Fruit fly (Drosophila melanogaster): ENCODE measurements around the gene CG14182.

The CG14182 gene

DNA sequence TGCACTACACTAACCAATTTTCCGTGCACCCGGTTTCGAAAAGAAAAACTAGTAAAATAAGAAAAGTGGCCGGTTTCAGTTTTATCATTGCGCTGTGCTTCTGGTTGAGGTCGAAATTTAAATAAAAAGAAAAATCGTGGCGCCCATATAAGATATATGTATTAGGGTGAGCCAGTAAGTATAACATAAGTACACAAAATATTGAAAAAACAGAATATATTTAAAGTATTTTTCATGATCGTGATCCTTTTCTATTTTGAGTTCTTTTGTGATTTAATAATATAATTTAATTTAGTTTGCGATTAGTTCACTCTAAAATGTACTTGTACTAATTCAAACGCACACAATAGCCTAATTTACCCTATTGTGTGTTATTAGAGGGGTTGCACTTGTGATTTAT, 9.3 kb upstream of the CG14182 start, which contains the start of gene Csas:
TSS of gene Csas (minus strand) at position 101 of the 400 bp plus-strand sequence.
- no peak for TF ChIP-seq CG8478 (optimal IDR thresholded peaks at IDR 0.05)
- no peak for TF ChIP-seq CTCF (optimal IDR thresholded peaks at IDR 0.05)

DNA sequence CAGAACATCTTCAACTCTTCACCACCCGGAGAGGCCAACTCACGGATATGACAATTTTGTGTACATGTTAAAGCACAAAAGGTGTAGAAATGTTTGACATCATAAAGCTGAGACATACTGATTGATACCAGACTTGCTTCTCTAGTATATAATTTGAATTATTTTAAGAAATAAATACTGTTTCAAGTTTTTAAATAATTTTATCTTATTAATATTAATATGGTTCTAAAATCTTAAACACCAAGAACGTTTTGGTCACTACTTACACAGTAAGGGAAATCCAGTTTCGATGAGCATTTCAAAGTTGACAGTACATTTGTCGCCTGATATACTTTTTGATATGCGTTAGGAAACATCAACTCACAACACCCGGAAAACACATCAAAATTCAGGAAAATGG, 6.2 kb upstream of the CG14182 start, which contains the start of the genes hale and schuy:
TSS of gene hale (minus strand) at position 101 of the 400 bp plus-strand sequence.
TSS of gene schuy (plus strand) at position 326 of the 400 bp plus-strand sequence.
- TF ChIP-seq CG8478 (optimal IDR thresholded peaks at IDR 0.05), result no peak

DNA sequence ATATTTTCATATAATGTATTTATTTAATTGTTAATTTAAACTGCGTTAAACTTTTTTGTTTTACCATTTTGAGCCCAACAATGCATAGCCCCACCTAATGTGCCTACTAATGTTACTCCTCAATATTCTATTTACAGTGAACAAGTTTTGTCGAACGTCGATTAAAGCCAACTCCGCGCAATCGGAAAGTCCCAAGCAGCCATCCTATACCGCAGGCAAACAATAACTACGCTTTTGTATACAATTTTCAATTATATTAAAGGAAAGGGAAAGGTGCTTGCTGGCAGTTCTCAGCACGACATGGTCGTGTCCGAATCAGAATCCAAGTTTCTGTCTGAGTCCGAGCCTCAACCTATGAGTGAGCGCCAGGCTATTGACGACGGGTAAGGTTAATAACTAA, 1.8 kb upstream of the CG14182 start, which contains the start of gene CG17732:
TSS of gene CG17732 (plus strand) at position 301 of the 400 bp plus-strand sequence.
- TF ChIP-seq CG8478 (optimal IDR thresholded peaks at IDR 0.05) (no peak), CTCF (optimal IDR thresholded peaks at IDR 0.05) (no peak)

DNA sequence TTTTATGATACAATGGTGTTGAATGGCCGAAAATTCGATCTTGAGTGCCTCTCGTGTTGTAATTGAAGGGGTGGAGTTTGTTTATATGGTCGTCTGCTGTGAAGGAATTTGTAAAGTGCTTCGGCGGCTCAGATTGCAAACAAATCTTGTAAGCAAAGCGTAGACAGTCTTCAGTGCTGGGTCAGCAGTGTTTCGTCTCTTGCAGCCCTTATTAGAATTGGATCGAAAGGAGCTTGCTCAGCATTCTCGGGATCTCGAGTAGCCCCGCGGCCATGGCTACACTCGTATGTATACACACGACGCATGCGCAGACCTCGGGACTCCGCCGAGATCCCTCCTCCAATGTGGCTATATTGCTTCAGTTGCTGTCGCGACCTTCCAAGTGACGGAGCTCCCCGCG, 1.5 kb downstream of the CG14182 start:
- no peak for TF ChIP-seq CG8478 (optimal IDR thresholded peaks at IDR 0.05)
- no peak for TF ChIP-seq CTCF (optimal IDR thresholded peaks at IDR 0.05)

DNA sequence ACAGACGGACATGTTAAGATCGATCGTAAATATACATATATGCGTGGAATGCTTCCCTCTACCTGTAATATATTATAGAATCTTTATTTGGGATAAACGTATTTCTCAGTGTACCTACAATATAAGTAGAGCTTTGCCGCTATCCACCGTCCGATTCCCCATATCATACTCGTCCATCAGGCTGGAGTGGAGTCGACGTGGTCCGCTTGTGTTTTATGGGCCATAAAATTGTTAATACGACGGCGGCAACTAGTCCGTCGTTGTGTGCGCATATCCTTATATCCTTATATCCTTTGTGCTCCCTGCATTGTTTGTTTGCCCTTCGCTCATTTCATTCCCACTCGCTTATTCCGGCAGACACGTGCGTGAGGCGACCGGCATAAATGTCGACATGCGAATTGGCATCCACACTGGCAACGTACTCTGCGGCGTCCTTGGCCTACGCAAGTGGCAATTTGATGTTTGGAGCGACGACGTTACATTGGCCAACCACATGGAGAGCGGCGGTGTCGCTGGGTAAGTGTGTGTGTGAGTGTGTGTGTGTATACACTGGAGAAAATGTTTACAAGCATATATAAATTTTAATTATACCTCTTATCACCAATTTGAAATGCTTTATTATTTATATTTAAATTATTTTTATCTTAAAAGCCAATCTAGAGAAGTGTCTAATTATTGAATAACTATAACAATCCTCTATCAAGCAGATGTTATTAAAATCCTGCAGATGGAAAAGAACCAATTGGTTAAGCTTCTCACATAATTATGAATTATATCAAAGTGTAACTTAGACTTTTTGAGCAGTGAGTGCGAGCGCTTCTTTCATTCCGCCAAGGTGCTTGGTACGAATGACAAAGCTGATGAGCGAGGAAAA, 10.7 kb downstream of the CG14182 start:
- no peak for TF ChIP-seq CTCF (optimal IDR thresholded peaks at IDR 0.05)
- no peak for TF ChIP-seq CG8478 (optimal IDR thresholded peaks at IDR 0.05)

DNA sequence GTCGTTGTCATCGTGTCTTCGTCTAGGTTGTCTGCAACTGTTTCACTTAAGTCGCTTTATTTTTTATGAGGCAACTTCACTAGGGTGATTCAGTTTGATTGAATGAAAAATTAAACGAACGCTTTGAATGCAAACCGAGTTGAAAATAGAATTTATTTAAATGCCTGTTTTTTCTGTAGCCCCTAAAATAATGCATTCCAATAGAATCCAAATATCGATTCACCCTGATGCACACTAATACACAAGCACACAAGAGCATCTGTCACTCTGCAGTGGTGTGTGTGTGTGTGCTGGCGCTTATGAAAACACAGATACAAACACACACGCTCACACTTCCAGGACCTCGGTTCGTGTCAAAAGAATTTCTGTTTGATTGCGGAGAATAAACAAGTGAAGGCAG, 17.8 kb downstream of the CG14182 start:
- TF ChIP-seq CTCF (optimal IDR thresholded peaks at IDR 0.05) (no peak), CG8478 (optimal IDR thresholded peaks at IDR 0.05) (no peak)

DNA sequence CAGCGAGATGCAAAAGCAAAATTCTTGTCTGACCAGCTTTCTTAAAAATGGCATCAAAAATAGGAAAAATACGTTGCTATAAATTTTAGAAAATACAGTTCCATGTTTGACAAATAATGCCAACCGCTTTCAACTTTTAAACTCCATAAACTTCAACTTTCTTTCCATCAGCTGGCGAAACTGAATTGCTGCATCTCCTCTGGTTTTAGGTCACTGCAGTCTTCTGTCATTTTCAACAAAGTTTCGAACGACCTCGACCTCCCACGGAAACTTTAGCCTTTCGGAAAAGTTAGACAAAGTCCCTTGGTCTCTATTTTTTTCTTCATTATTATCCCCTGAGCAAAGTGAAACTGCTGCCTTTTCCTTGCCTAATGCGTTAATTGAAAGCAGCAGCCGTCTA, 23.9 kb downstream of the CG14182 start, which contains the start of gene CG42263:
TSS of gene CG42263 (minus strand) at position 101 of the 400 bp plus-strand sequence.
- no peak for TF ChIP-seq CTCF (optimal IDR thresholded peaks at IDR 0.05)
- no peak for TF ChIP-seq CG8478 (optimal IDR thresholded peaks at IDR 0.05)

DNA sequence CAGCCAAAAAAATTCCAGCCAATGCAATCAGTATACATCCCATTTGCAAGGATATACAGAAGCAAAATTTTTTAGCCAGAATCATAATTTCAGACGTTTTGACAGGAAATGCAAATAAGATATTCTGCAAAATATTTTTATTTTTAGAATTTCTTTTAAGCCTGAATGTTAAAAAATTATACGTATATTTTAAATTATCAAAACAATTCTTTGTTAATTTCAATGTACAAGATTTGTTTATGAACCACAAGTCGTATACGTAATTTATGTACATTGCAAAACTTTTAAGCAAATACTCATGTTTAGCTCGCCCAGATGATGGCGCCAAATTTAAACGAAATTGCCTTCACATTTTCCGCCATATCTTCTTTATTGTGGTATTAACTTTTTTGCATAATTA, 25.2 kb downstream of the CG14182 start, which contains the start of gene CG42654:
TSS of gene CG42654 (minus strand) at position 101 of the 400 bp plus-strand sequence.
- TF ChIP-seq CG8478 (optimal IDR thresholded peaks at IDR 0.05) (no peak), CTCF (optimal IDR thresholded peaks at IDR 0.05) (no peak)

DNA sequence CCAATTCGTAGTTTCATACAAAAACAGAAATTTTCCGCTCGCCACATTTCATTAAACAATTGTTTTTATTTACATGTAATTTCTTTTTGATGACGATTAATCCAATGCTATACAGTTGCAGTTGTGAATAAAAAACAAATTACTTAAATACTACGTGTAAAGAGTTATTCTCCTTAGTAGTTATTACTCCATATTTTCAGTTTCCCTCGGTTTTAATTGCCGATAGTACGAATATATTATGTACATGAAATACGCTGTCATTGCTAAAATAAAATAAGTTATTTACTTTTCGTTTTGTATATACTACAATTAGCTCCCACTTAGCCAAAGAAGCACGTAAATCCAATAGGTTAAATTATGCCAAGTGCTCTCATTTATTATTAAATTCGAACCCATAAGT, 26.0 kb downstream of the CG14182 start, which contains the start of gene CG42655:
TSS of gene CG42655 (minus strand) at position 101 of the 400 bp plus-strand sequence.
- TF ChIP-seq CG8478 (optimal IDR thresholded peaks at IDR 0.05) (no peak), CTCF (optimal IDR thresholded peaks at IDR 0.05) (no peak)

DNA sequence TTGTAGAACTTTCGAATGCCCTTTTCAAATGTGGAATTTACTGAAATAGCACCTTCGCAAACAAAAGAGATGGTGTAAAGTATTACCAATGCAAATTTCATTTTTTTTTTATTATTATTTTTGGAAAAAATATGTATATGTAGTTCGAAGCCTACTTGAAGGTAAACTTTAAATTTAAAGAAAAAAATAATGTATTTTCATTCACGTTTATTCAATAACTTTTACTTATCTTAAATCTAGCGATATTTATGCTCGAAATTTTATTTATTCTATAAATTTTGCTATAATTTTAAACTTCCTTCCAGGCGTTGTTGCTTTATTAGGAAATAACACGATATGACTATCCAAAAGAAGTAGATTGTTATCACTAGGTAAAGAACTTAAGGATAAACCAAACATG, 26.9 kb downstream of the CG14182 start, which contains the start of gene CG33710:
TSS of gene CG33710 (minus strand) at position 101 of the 400 bp plus-strand sequence.
- TF ChIP-seq CTCF (optimal IDR thresholded peaks at IDR 0.05), result no peak
- TF ChIP-seq CG8478 (optimal IDR thresholded peaks at IDR 0.05), result no peak

DNA sequence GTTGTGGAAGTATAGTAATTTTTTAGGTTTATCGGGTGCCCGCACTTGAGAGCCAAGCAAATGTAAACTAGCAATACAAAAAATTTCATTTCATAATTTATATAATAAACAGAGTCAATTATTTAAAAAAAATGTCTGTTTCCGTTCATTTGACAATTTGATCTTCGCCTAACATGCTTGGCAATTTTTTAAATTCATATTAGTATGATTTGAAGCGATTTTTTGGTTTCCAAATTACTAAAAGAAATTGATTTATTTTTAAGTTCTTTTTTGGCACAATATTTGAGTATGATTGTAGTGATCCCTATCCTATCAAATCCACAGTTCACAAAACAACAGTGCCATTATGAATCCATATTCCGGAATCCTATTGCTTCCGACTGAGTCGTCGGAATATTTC, 27.7 kb downstream of the CG14182 start, which contains the start of gene CG34258:
TSS of gene CG34258 (minus strand) at position 101 of the 400 bp plus-strand sequence.
- no peak for TF ChIP-seq CG8478 (optimal IDR thresholded peaks at IDR 0.05)
- TF ChIP-seq CTCF (optimal IDR thresholded peaks at IDR 0.05), result no peak

DNA sequence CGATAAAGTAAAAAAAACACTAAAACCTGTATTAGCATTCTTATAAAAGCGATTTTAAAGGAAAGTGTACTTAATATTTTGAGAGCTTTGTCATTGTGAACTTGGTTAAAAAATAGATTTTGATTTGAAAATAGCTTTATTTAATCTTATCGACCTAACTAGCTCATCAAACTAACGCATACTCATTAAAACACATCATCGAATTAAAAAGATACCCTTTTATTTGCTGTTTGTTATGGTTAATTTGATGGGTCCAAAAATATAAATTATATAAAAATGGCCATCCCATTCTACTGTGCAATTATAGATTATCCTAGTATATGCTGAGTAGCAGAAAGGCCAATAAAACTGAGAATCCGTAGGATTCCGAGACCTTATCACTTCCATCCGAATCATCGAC, 28.6 kb downstream of the CG14182 start, which contains the start of gene CG32219:
TSS of gene CG32219 (minus strand) at position 101 of the 400 bp plus-strand sequence.
- TF ChIP-seq CTCF (optimal IDR thresholded peaks at IDR 0.05), result no peak
- no peak for TF ChIP-seq CG8478 (optimal IDR thresholded peaks at IDR 0.05)

DNA sequence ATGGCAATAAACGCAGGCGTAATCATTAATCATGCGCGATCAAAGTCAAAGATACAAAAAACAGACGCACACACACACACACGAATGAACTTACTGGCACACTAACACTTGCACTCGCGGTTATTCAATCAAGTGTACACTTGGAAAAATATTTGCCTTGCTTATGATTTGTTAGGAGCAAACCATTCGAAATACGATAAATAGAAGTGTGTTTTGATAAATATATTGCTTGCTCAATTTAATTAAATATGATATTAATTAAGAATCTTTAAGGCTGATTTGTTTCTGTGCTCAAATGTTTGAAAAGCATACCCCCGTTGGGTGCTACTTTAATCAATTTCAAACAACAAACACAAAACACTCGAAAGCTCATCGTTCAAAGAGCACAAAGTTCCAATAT, 34.1 kb downstream of the CG14182 start:
- TF ChIP-seq CG8478 (optimal IDR thresholded peaks at IDR 0.05) (no peak), CTCF (optimal IDR thresholded peaks at IDR 0.05) (no peak)

DNA sequence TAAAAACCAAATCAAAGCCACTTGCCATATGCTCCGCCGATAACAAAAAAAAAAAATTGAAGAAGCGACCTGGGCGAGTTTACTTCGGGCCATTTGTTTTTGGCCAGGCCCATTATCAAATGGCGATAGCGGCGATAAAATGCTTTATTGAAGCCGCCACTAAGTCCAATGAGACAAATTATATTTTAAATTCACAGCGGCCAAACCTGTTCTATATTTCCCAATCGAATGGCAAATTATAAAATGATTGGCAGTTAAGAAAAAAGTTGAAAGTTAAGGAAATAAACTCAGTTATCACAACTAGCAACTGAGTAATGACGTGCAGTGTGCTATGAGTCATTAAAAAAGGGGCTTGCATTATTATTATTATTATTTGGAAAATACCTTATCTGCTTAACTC, 38.5 kb downstream of the CG14182 start:
- TF ChIP-seq CTCF (optimal IDR thresholded peaks at IDR 0.05) (no peak), CG8478 (optimal IDR thresholded peaks at IDR 0.05) (no peak)

DNA sequence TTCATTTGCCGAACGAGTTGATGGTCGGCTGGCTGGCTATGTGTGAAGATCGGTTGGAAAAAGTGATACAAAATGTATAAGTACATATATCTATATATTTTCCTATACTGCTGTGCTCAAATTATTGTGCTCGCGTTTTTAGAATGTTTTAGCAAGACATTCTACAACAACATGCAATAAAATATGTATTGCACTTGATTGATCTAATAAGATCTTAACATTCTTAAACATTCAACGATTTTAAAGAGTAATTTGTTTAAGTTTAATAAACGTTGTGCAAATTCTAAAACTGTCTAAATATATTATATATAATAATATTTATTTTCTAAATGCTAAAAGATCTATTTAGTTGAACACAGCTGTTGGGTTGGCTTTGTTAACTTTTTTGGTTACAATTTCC, 39.3 kb downstream of the CG14182 start:
- TF ChIP-seq CG8478 (optimal IDR thresholded peaks at IDR 0.05) (no peak), CTCF (optimal IDR thresholded peaks at IDR 0.05) (no peak)

DNA sequence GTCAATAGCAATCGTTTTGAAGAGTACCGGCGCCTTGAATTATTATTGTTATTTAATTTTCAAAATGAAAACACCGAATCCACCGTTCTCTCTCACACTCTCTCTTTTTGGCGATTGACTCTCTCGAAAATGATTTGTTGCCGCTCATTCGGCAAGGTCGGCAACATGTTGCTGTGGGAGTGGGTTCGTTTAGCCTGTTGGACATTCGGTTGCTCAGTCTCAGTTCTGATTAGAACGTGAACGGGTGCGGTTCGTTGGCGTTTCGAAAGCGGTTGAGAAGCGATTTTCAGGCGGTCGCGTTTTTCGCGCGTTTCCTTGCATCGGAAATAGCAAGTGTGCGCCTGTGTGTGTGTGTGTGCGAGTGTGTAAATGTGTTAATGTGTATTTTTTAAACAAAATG, 40.6 kb downstream of the CG14182 start, which contains the start of gene Ac76E:
TSS of gene Ac76E (plus strand) at position 264 of the 400 bp plus-strand sequence.
- no peak for TF ChIP-seq CG8478 (optimal IDR thresholded peaks at IDR 0.05)
